Worm (Caenorhabditis elegans) whole organism, L4 larva: ENCODE measurements around the gene ugt-2.

Experiments used
- R02D3.7 ChIP-seq: fragments of 150-350 bp; sonication (generic microtip); optimal IDR thresholded peaks from 3 replicates; lab custom pipeline; 2014; ENCODE audit warnings: missing biosample characterization, missing genetic modification characterization
- ama-1 ChIP-seq: fragments of 150-350 bp; optimal IDR thresholded peaks from 2 replicates; lab custom pipeline; 2014; ENCODE audit warnings: inconsistent platforms, mixed read lengths
- ceh-28 ChIP-seq: fragments of 150-350 bp; optimal IDR thresholded peaks from 2 replicates; lab custom pipeline; 2014; ENCODE audit warnings: missing biosample characterization, missing genetic modification reagents, missing genetic modification characterization
- egl-27 ChIP-seq: sonication (generic microtip); optimal IDR thresholded peaks from 3 replicates; lab custom pipeline; 2017; ENCODE audit warnings: missing biosample characterization, missing genetic modification reagents, missing genetic modification characterization
- egl-43 ChIP-seq: fragments of 200-800 bp; sonication (Bioruptor generic); IDR thresholded peaks from 2 replicates; pipeline ENCODE4 v1.3.6; 2022; ENCODE audit warnings: missing genetic modification reagents, missing genetic modification characterization, missing compliant biosample characterization
- hlh-30 ChIP-seq: sonication (generic microtip); optimal IDR thresholded peaks from 2 replicates; lab custom pipeline; 2017; ENCODE audit warnings: antibody characterized with exemption, mild to moderate bottlenecking, missing genetic modification characterization, missing compliant biosample characterization; ENCODE audit not compliant: insufficient read depth
- lin-13 ChIP-seq: fragments of 150-350 bp; optimal IDR thresholded peaks from 2 replicates; lab custom pipeline; 2014; ENCODE audit warnings: missing biosample characterization, missing genetic modification reagents, missing genetic modification characterization
- mes-2 ChIP-seq: sonication (generic microtip); optimal IDR thresholded peaks from 2 replicates; lab custom pipeline; 2016; ENCODE audit warnings: missing genotype, mild to moderate bottlenecking, missing genetic modification characterization, missing compliant biosample characterization; ENCODE audit not compliant: poor library complexity, severe bottlenecking
- nhr-11 ChIP-seq: fragments of 150-350 bp; optimal IDR thresholded peaks from 2 replicates; lab custom pipeline; 2014; ENCODE audit warnings: missing biosample characterization, missing genetic modification characterization
- nhr-25 ChIP-seq: sonication (generic microtip); optimal IDR thresholded peaks from 2 replicates; lab custom pipeline; 2017; ENCODE audit warnings: missing genetic modification characterization, mild to moderate bottlenecking, missing compliant biosample characterization, antibody characterized with exemption, moderate library complexity, borderline replicate concordance; ENCODE audit not compliant: insufficient read depth
- snpc-1.2 ChIP-seq: fragments of 200-800 bp; sonication (Bioruptor generic); IDR thresholded peaks from 2 replicates; pipeline ENCODE4 v1.3.6; 2022; ENCODE audit warnings: missing genetic modification reagents, missing genetic modification characterization, missing compliant biosample characterization

ce11 chrV:10428608-10429007 is 30.0 kb downstream of the ugt-2 start, which contains the start of gene tag-314:
- TF ChIP-seq ceh-28 (tag; lab: Kevin White, UChicago) = no peak
- no peak for TF ChIP-seq R02D3.7 (tag; lab: Kevin White, UChicago)
- TF ChIP-seq ama-1 (lab: Kevin White, UChicago) = no peak
- no peak for TF ChIP-seq hlh-30 (tag; lab: Kevin White, UChicago)
- no peak for TF ChIP-seq mes-2 (tag; lab: Kevin White, UChicago)
- TF ChIP-seq nhr-25 (tag; lab: Kevin White, UChicago) = no peak
- no peak for TF ChIP-seq lin-13 (GFP tag; lab: Kevin White, UChicago)
- no peak for TF ChIP-seq egl-43 (GFP tag; lab: Robert Waterston, UW)
- no peak for TF ChIP-seq snpc-1.2 (GFP tag; lab: Robert Waterston, UW)
- no peak for TF ChIP-seq nhr-11
- no peak for TF ChIP-seq egl-27 (tag; lab: Kevin White, UChicago)
